Worm (Caenorhabditis elegans): ENCODE results near the gene cnc-8.

Gene cnc-8

DNA sequence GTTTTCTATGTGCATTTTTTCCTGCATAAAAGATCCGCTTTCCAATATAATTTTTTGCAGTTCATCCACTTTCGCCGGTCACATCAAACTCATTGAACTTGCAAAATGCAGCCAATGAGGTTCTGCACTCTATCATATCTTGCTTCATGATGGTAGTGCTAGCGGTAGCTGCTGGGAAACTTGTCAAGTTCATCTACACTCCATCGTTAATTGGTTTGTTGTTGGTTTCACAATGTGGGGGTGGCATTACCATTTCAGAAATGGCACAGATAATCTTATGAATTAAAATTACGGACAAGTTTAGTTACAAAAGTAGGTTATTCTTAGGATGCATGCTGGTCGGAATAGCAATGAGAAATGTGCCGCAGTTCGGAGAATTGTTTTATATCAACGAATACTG, 31.9 kb upstream of the cnc-8 start:
- no peak for TF ChIP-seq ceh-16 (tag; optimal IDR thresholded peaks at IDR 0.05)
- TF ChIP-seq ceh-9 (tag; optimal IDR thresholded peaks at IDR 0.05): no peak
- TF ChIP-seq unc-39 (tag; optimal IDR thresholded peaks at IDR 0.05): no peak
- no peak for TF ChIP-seq tbx-2 (tag; optimal IDR thresholded peaks at IDR 0.05)

DNA sequence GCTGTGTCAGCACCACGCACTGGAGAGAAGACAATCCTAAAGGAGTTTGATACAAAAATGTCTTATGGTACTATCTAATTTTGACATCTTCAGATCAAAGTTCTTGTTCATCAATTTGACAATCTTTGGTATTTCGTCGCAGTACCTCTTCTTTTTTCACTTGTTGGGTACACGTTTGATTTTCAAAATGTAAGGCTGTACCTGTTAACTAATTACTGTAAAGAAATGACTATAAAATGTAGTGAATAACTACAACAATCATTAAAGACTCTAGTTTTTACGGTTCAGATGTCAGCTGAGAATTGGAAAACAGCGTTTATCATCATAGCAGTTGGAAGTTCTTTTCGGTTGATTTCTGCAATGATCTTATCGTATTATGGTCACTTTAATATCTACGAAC, 29.3 kb upstream of the cnc-8 start:
- TF ChIP-seq elt-3 (tag; optimal IDR thresholded peaks at IDR 0.05) (no peak), skn-1 (tag; optimal IDR thresholded peaks at IDR 0.05) (no peak), ztf-11 (tag; optimal IDR thresholded peaks at IDR 0.05) (no peak), nhr-12 (tag; optimal IDR thresholded peaks at IDR 0.05) (no peak), nhr-77 (tag; optimal IDR thresholded peaks at IDR 0.05) (no peak), ceh-16 (tag; optimal IDR thresholded peaks at IDR 0.05) (no peak), ztf-4 (tag; optimal IDR thresholded peaks at IDR 0.05) (no peak), snpc-4 (tag; optimal IDR thresholded peaks at IDR 0.05) (no peak), R02D3.7 (tag; optimal IDR thresholded peaks at IDR 0.05) (no peak), unc-39 (tag; optimal IDR thresholded peaks at IDR 0.05) (no peak), pha-4 (tag; optimal IDR thresholded peaks at IDR 0.05) (no peak), fkh-10 (GFP tag; optimal IDR thresholded peaks at IDR 0.05) (no peak), ZK546.5 (tag; optimal IDR thresholded peaks at IDR 0.05) (no peak), lin-39 (tag; optimal IDR thresholded peaks at IDR 0.05) (no peak), nhr-43 (tag; optimal IDR thresholded peaks at IDR 0.05; ENCODE audit: poor library complexity, severe bottlenecking) (no peak), aly-2 (tag; optimal IDR thresholded peaks at IDR 0.05) (no peak), nhr-67 (tag; optimal IDR thresholded peaks at IDR 0.05) (no peak), elt-1 (tag; optimal IDR thresholded peaks at IDR 0.05) (no peak), elt-2 (tag; optimal IDR thresholded peaks at IDR 0.05) (no peak)

ce11 chrX:10279299-10279698, 27.1 kb upstream of the cnc-8 start, which contains the start of gene slc-9B.1:
slc-9B.1 (plus strand) TSS chrX:10279599.
- TF ChIP-seq unc-62 (GFP tag; optimal IDR thresholded peaks at IDR 0.05) (no peak), nhr-28 (tag; optimal IDR thresholded peaks at IDR 0.05) (no peak), lsy-12 (tag; optimal IDR thresholded peaks at IDR 0.05) (no peak), fkh-2 (tag; optimal IDR thresholded peaks at IDR 0.05) (no peak), nhr-43 (tag; optimal IDR thresholded peaks at IDR 0.05; ENCODE audit: poor library complexity, severe bottlenecking) (no peak), R02D3.7 (tag; optimal IDR thresholded peaks at IDR 0.05) (no peak), snpc-4 (tag; optimal IDR thresholded peaks at IDR 0.05) (no peak)

- TF ChIP-seq fkh-2 (tag; optimal IDR thresholded peaks at IDR 0.05): no peak
- TF ChIP-seq tbx-2 (tag; optimal IDR thresholded peaks at IDR 0.05): no peak
- TF ChIP-seq ceh-82 (tag; optimal IDR thresholded peaks at IDR 0.05): no peak
- TF ChIP-seq zag-1 (tag; optimal IDR thresholded peaks at IDR 0.05): no peak
- TF ChIP-seq unc-62 (GFP tag; optimal IDR thresholded peaks at IDR 0.05): no peak
- no peak for TF ChIP-seq fos-1 (tag; optimal IDR thresholded peaks at IDR 0.05)
- no peak for TF ChIP-seq nhr-25 (tag; optimal IDR thresholded peaks at IDR 0.05)
- TF ChIP-seq nhr-77 (tag; optimal IDR thresholded peaks at IDR 0.05): no peak
- no peak for TF ChIP-seq ZK546.5 (tag; optimal IDR thresholded peaks at IDR 0.05)
- TF ChIP-seq ama-1 (optimal IDR thresholded peaks at IDR 0.05): no peak
- no peak for TF ChIP-seq nhr-237 (tag; optimal IDR thresholded peaks at IDR 0.05)
These were observed 20.8 kb upstream of the cnc-8 start, which contains the start of gene npr-6 for ce11 chrX:10285634-10286033. npr-6 (minus strand) TSS chrX:10285734.

- TF ChIP-seq jun-1 (tag; optimal IDR thresholded peaks at IDR 0.05): no peak
- TF ChIP-seq elt-2 (tag; optimal IDR thresholded peaks at IDR 0.05): no peak
- TF ChIP-seq ztf-11 (tag; optimal IDR thresholded peaks at IDR 0.05): no peak
- no peak for TF ChIP-seq unc-39 (tag; optimal IDR thresholded peaks at IDR 0.05)
- TF ChIP-seq lsy-12 (tag; optimal IDR thresholded peaks at IDR 0.05): no peak
- TF ChIP-seq nhr-237 (tag; optimal IDR thresholded peaks at IDR 0.05): no peak
These were observed 9.0 kb upstream of the cnc-8 start for ce11 chrX:10297410-10297809.

ce11 chrX:10301920-10302319, 4.5 kb upstream of the cnc-8 start:
- TF ChIP-seq hmg-11 (tag; optimal IDR thresholded peaks at IDR 0.05) (no peak), lsy-12 (tag; optimal IDR thresholded peaks at IDR 0.05) (no peak), nfya-1 (tag; optimal IDR thresholded peaks at IDR 0.05; ENCODE audit: insufficient read depth) (no peak), nhr-23 (tag; optimal IDR thresholded peaks at IDR 0.05) (peak; percentile 82), nhr-43 (tag; optimal IDR thresholded peaks at IDR 0.05; ENCODE audit: poor library complexity, severe bottlenecking) (no peak), ceh-28 (tag; optimal IDR thresholded peaks at IDR 0.05) (no peak), nhr-76 (tag; optimal IDR thresholded peaks at IDR 0.05) (no peak), daf-12 (tag; optimal IDR thresholded peaks at IDR 0.05) (no peak), nhr-25 (tag; optimal IDR thresholded peaks at IDR 0.05) (peak; percentile 71), elt-1 (tag; optimal IDR thresholded peaks at IDR 0.05) (peak; percentile 91)
